Fruit fly (Drosophila melanogaster) whole organism, embryonic: ENCODE measurements around the gene CG32551.

Source experiments
- BEAF-32 ChIP-seq: fragments of 200-800 bp; sonication (Bioruptor generic); optimal IDR thresholded peaks from 3 replicates; lab custom pipeline; 2017; ENCODE audit warnings: missing biosample characterization, missing genetic modification characterization, mild to moderate bottlenecking, moderate library complexity, missing genetic modification reagents
- Bgb ChIP-seq: fragments of 200-800 bp; sonication (Bioruptor generic); IDR thresholded peaks from 2 replicates; pipeline ENCODE4 v1.3.6; 2022; ENCODE audit warnings: missing biosample characterization, missing genetic modification characterization; ENCODE audit not compliant: partially characterized antibody
- CG11398 ChIP-seq: fragments of 200-800 bp; sonication (Bioruptor generic); optimal IDR thresholded peaks from 2 replicates; lab custom pipeline; 2016; ENCODE audit warnings: missing biosample characterization, missing genetic modification characterization
- CG13287 ChIP-seq: fragments of 200-800 bp; sonication (Bioruptor generic); IDR thresholded peaks from 2 replicates; pipeline ENCODE4 v1.3.6; 2022; ENCODE audit warnings: missing biosample characterization, missing genetic modification characterization; ENCODE audit not compliant: partially characterized antibody
- CG13296 ChIP-seq: fragments of 200-800 bp; sonication (Bioruptor generic); optimal IDR thresholded peaks from 3 replicates; lab custom pipeline; 2018; ENCODE audit warnings: missing biosample characterization, mild to moderate bottlenecking, missing genetic modification characterization
- CG14014 ChIP-seq: fragments of 200-800 bp; sonication (Bioruptor generic); IDR thresholded peaks from 2 replicates; pipeline ENCODE4 v1.3.6; 2022; ENCODE audit warnings: missing biosample characterization, missing genetic modification characterization
- CG17359 ChIP-seq: fragments of 200-800 bp; sonication (Bioruptor generic); optimal IDR thresholded peaks from 3 replicates; lab custom pipeline; 2018; ENCODE audit warnings: missing biosample characterization, mild to moderate bottlenecking, missing genetic modification characterization, moderate library complexity
- CG17385 ChIP-seq: fragments of 200-800 bp; sonication (Bioruptor generic); optimal IDR thresholded peaks from 3 replicates; lab custom pipeline; 2018; ENCODE audit warnings: missing biosample characterization, mild to moderate bottlenecking, missing genetic modification characterization
- CG2116 ChIP-seq: fragments of 200-800 bp; sonication (Bioruptor generic); optimal IDR thresholded peaks from 3 replicates; lab custom pipeline; 2018; ENCODE audit warnings: missing biosample characterization, mild to moderate bottlenecking, missing genetic modification characterization
- CG30431 ChIP-seq: fragments of 200-800 bp; sonication (Bioruptor generic); optimal IDR thresholded peaks from 2 replicates; lab custom pipeline; 2017; ENCODE audit warnings: missing biosample characterization, missing genetic modification characterization
- CG34224 ChIP-seq: fragments of 200-800 bp; sonication (Bioruptor generic); IDR thresholded peaks from 3 replicates; pipeline ENCODE4 v1.3.6; 2022; ENCODE audit warnings: missing biosample characterization, missing genetic modification characterization; ENCODE audit not compliant: partially characterized antibody
- CG4617 ChIP-seq: fragments of 200-800 bp; sonication (Bioruptor generic); optimal IDR thresholded peaks from 3 replicates; lab custom pipeline; 2016; ENCODE audit warnings: missing biosample characterization, missing genetic modification characterization, borderline replicate concordance
- CG5180 ChIP-seq: fragments of 200-800 bp; sonication (Bioruptor generic); optimal IDR thresholded peaks from 3 replicates; lab custom pipeline; 2017; ENCODE audit warnings: missing biosample characterization, missing genetic modification characterization, mild to moderate bottlenecking, moderate library complexity, missing genetic modification reagents
- CG6791 ChIP-seq: fragments of 200-800 bp; sonication (Bioruptor generic); IDR thresholded peaks from 3 replicates; pipeline ENCODE4 v1.3.6; 2022; ENCODE audit warnings: missing biosample characterization, missing genetic modification characterization; ENCODE audit not compliant: partially characterized antibody
- CG8290 ChIP-seq, 3 experiments: fragments of 200-800 bp; sonication (Bioruptor generic); optimal IDR thresholded peaks; 2 replicates each; lab custom pipeline; 2016 to 2019; ENCODE audit warnings: missing biosample characterization in 3 of 3, missing genetic modification characterization in 3 of 3, mild to moderate bottlenecking in 2 of 3, moderate library complexity in 1 of 3
- Dll ChIP-seq: fragments of 200-800 bp; sonication (Bioruptor generic); IDR thresholded peaks from 4 replicates; pipeline ENCODE4 v1.3.6; 2022; ENCODE audit warnings: missing biosample characterization, missing genetic modification characterization; ENCODE audit not compliant: partially characterized antibody
- Doc3 ChIP-seq: fragments of 200-800 bp; sonication (Bioruptor generic); IDR thresholded peaks from 3 replicates; pipeline ENCODE4 v1.3.6; 2022; ENCODE audit warnings: missing biosample characterization, missing genetic modification characterization; ENCODE audit not compliant: partially characterized antibody
- Dp ChIP-seq: fragments of 200-800 bp; sonication (Bioruptor generic); optimal IDR thresholded peaks from 2 replicates; lab custom pipeline; 2018; ENCODE audit warnings: missing biosample characterization, mild to moderate bottlenecking, missing genetic modification characterization, moderate library complexity
- Dref ChIP-seq: fragments of 200-800 bp; sonication (Bioruptor generic); IDR thresholded peaks from 2 replicates; pipeline ENCODE4 v1.3.6; 2022; ENCODE audit warnings: missing biosample characterization, missing genetic modification characterization
- E2f2 ChIP-seq: fragments of 200-800 bp; sonication (Bioruptor generic); IDR thresholded peaks from 2 replicates; pipeline ENCODE4 v1.3.6; 2022; ENCODE audit warnings: missing biosample characterization, missing genetic modification characterization
- HLH4C ChIP-seq: fragments of 200-800 bp; sonication (Bioruptor generic); IDR thresholded peaks from 3 replicates; pipeline ENCODE4 v1.3.6; 2022; ENCODE audit warnings: missing biosample characterization, missing genetic modification characterization; ENCODE audit not compliant: partially characterized antibody
- Med ChIP-seq: fragments of 200-800 bp; sonication (Bioruptor generic); peaks from one replicate; lab custom pipeline; 2016; ENCODE audit warnings: missing biosample characterization, missing genetic modification characterization, mild to moderate bottlenecking, inconsistent platforms, moderate library complexity
- Nf-YA ChIP-seq: fragments of 200-800 bp; sonication (Bioruptor generic); IDR thresholded peaks from 2 replicates; pipeline ENCODE4 v1.3.6; 2022; ENCODE audit warnings: missing biosample characterization, missing genetic modification characterization
- Pdp1 ChIP-seq, 2 experiments: fragments of 200-800 bp; sonication (Bioruptor generic); optimal IDR thresholded peaks; 3 replicates each; lab custom pipeline; 2016; ENCODE audit warnings: missing biosample characterization in 2 of 2, missing genetic modification characterization in 2 of 2, mild to moderate bottlenecking in 1 of 2, moderate library complexity in 1 of 2
- Ravus ChIP-seq: fragments of 200-800 bp; sonication (Bioruptor generic); IDR thresholded peaks from 2 replicates; pipeline ENCODE4 v1.3.6; 2022; ENCODE audit warnings: missing biosample characterization, missing genetic modification characterization
- Sox102F ChIP-seq: fragments of 200-800 bp; sonication (Bioruptor generic); optimal IDR thresholded peaks from 2 replicates; lab custom pipeline; 2018; ENCODE audit warnings: missing biosample characterization, mild to moderate bottlenecking, missing genetic modification characterization, moderate library complexity
- Trl ChIP-seq, 3 experiments: fragments of >200 bp in 2 of 3; fragments of 200-800 bp in 1 of 3; sonication (Bioruptor generic) in 1 of 3; optimal IDR thresholded peaks; 2 replicates in 1 of 3; 3 replicates in 2 of 3; lab custom pipeline; 2016 to 2017; ENCODE audit warnings: missing biosample characterization in 1 of 3, missing genetic modification characterization in 1 of 3
- Vsx1 ChIP-seq: fragments of 200-800 bp; sonication (Bioruptor generic); optimal IDR thresholded peaks from 2 replicates; lab custom pipeline; 2017; ENCODE audit warnings: missing biosample characterization, mild to moderate bottlenecking, missing genetic modification characterization, missing genetic modification reagents
- cato ChIP-seq: fragments of 200-800 bp; sonication (Bioruptor generic); optimal IDR thresholded peaks from 2 replicates; lab custom pipeline; 2016; ENCODE audit warnings: missing biosample characterization, missing genetic modification characterization, borderline replicate concordance
- corto ChIP-seq: fragments of 200-800 bp; sonication (Bioruptor generic); optimal IDR thresholded peaks from 2 replicates; lab custom pipeline; 2016; ENCODE audit warnings: missing biosample characterization, mild to moderate bottlenecking, missing genetic modification characterization, moderate library complexity
- crol ChIP-seq: fragments of 200-800 bp; sonication (Bioruptor generic); IDR thresholded peaks from 2 replicates; pipeline ENCODE4 v1.3.6; 2022; ENCODE audit warnings: missing biosample characterization, missing genetic modification characterization
- dmrt99B ChIP-seq: fragments of 200-800 bp; sonication (Bioruptor generic); optimal IDR thresholded peaks from 2 replicates; lab custom pipeline; 2018; ENCODE audit warnings: missing biosample characterization, mild to moderate bottlenecking, missing genetic modification characterization, moderate library complexity
- grn ChIP-seq: fragments of 200-800 bp; sonication (Bioruptor generic); optimal IDR thresholded peaks from 3 replicates; lab custom pipeline; 2017; ENCODE audit warnings: missing biosample characterization, missing genetic modification characterization
- onecut ChIP-seq: fragments of 200-800 bp; sonication (Bioruptor generic); IDR thresholded peaks from 2 replicates; pipeline ENCODE4 v1.3.6; 2022; ENCODE audit warnings: missing biosample characterization, missing genetic modification characterization
- psq ChIP-seq: fragments of 200-800 bp; sonication (Bioruptor generic); optimal IDR thresholded peaks from 2 replicates; lab custom pipeline; 2017; ENCODE audit warnings: missing biosample characterization, missing genetic modification characterization
- pzg ChIP-seq: fragments of 200-800 bp; sonication (Bioruptor generic); optimal IDR thresholded peaks from 3 replicates; lab custom pipeline; 2018; ENCODE audit warnings: missing biosample characterization, mild to moderate bottlenecking, missing genetic modification characterization, moderate library complexity
- sc ChIP-seq, 3 experiments: fragments of >200 bp in 2 of 3; fragments of 200-800 bp in 1 of 3; sonication (Bioruptor generic) in 1 of 3; optimal IDR thresholded peaks; 2 replicates in 2 of 3; 3 replicates in 1 of 3; lab custom pipeline; 2017; ENCODE audit warnings: mild to moderate bottlenecking in 1 of 3, missing biosample characterization in 1 of 3, missing genetic modification characterization in 1 of 3, missing genetic modification reagents in 1 of 3
- schlank ChIP-seq: fragments of 200-800 bp; sonication (Bioruptor generic); optimal IDR thresholded peaks from 2 replicates; lab custom pipeline; 2018; ENCODE audit warnings: missing biosample characterization, mild to moderate bottlenecking, missing genetic modification characterization
- stwl ChIP-seq: fragments of 200-800 bp; sonication (Bioruptor generic); optimal IDR thresholded peaks from 3 replicates; lab custom pipeline; 2018; ENCODE audit warnings: missing biosample characterization, mild to moderate bottlenecking, missing genetic modification characterization, moderate library complexity
- toy ChIP-seq: fragments of 200-800 bp; sonication (Bioruptor generic); IDR thresholded peaks from 2 replicates; pipeline ENCODE4 v1.3.6; 2022; ENCODE audit warnings: missing biosample characterization, missing genetic modification characterization
- unc-4 ChIP-seq: fragments of 200-800 bp; sonication (Bioruptor generic); IDR thresholded peaks from 2 replicates; pipeline ENCODE4 v1.3.6; 2022; ENCODE audit warnings: missing biosample characterization, missing genetic modification characterization; ENCODE audit not compliant: partially characterized antibody
- zen2 ChIP-seq: fragments of 200-800 bp; sonication (Bioruptor generic); IDR thresholded peaks from 3 replicates; pipeline ENCODE4 v1.3.6; 2022; ENCODE audit warnings: missing biosample characterization, missing genetic modification characterization; ENCODE audit not compliant: partially characterized antibody

CG32551 gene

dm6 chrX:18407394-18407721 is 31.3 kb upstream of the CG32551 start (continued):
- TF ChIP-seq CG4617 (GFP tag; lab: Kevin White, UChicago) (no peak), CG13287 (GFP tag; lab: Robert Waterston, UW) (no peak)
- TF ChIP-seq, all 482 proteins: peak for 57

DNA sequence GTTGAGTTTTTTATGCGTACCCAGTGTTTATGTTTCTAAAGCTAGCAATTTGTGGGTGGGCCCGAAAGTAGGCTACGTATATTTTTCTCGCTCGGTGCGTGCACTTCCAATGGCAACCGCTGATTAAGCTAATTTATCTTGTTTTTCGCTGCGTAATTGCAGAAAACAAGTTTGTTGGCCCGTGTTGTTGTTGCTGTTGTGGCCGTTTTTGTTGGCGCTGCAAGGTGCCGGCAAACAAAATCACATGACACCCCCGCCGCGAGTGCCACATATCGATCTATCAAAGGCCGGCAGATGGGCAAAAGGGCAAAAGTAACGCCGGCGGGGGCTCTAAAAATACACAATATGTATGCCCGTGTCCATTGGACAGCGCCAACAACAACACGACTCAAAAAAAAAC is 29.2 kb upstream of the CG32551 start:
- TF ChIP-seq Vsx1 (GFP tag; lab: Kevin White, UChicago): peak; percentile 54
- peak; percentile 53 for TF ChIP-seq Med
- peak; percentile 27; the same call in 1 of the 2 replicates for TF ChIP-seq crol (GFP tag; lab: Robert Waterston, UW)
- TF ChIP-seq onecut (GFP tag; lab: Robert Waterston, UW): peak; percentile 72
- no peak for TF ChIP-seq Pdp1 (GFP tag; optimal IDR thresholded peaks at IDR 0.05; lab: Kevin White, UChicago)

DNA sequence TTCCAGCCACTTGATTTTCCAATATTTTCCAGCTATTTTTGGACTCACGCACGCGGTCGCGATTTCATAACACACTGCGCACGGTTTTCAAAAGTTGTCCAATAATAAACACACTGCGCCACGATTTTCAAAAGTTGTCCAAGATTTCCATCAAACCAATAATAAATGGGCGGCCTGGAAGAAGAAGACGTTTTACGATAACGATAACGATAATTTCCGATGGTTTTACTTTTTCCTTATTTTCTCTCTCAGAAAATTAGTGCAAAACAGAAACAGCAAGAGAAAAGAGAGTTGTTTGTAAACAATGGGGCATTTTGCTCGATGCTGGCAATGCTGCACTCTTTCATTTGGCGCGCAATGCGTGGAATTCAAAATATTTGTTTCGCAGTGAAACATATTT is 28.7 kb upstream of the CG32551 start, which contains the start of gene Nt5b:
TSS of gene Nt5b (minus strand) at position 207 of the 400 bp plus-strand sequence.
- TF ChIP-seq cato (GFP tag; lab: Kevin White, UChicago): no peak
- peak; percentile 28 for TF ChIP-seq CG8290 (GFP tag; optimal IDR thresholded peaks at IDR 0.05; lab: Kevin White, UChicago)
- TF ChIP-seq CG8290 (tag; optimal IDR thresholded peaks at IDR 0.05; lab: Kevin White, UChicago): peak in 1 of 2 experiments; percentile 4
- TF ChIP-seq Doc3 (GFP tag; lab: Robert Waterston, UW): 0 out of 3 replicates have a peak, but pooled peaks have one; percentile 38
- peak; percentile 50 to 56 for TF ChIP-seq Trl (optimal IDR thresholded peaks at IDR 0.05; lab: Kevin White, UChicago)
- TF ChIP-seq Trl (GFP tag; optimal IDR thresholded peaks at IDR 0.05; lab: Kevin White, UChicago): no peak
- TF ChIP-seq Ravus: no peak
- TF ChIP-seq toy (GFP tag; lab: Robert Waterston, UW): no peak
- no peak for TF ChIP-seq CG14014 (GFP tag; lab: Robert Waterston, UW)
- no peak for TF ChIP-seq CG17359 (tag; lab: Kevin White, UChicago)
- no peak for TF ChIP-seq CG13296
- peak; percentile 88 for TF ChIP-seq CG17385 (GFP tag; lab: Kevin White, UChicago)
- TF ChIP-seq CG30431 (GFP tag; lab: Kevin White, UChicago): no peak
- no peak for TF ChIP-seq dmrt99B (tag; lab: Kevin White, UChicago)
- TF ChIP-seq zen2: 0 out of 3 replicates have a peak, but pooled peaks have one; percentile 24
- TF ChIP-seq Dll: peak; percentile 55; the same call in 1 of the 4 replicates
- TF ChIP-seq CG6791 (GFP tag; lab: Robert Waterston, UW): peak; percentile 65; the same call in 1 of the 3 replicates
- peak; percentile 45 for TF ChIP-seq psq (GFP tag; lab: Kevin White, UChicago)
- TF ChIP-seq stwl (tag; lab: Kevin White, UChicago): peak; percentile 66
- TF ChIP-seq pzg (GFP tag; lab: Kevin White, UChicago): peak; percentile 17
- 0 out of 2 replicates have a peak, but pooled peaks have one; percentile 13 for TF ChIP-seq Bgb
- no peak for TF ChIP-seq corto
- peak; percentile 65 for TF ChIP-seq CG13287 (GFP tag; lab: Robert Waterston, UW)
- peak; percentile 25 for TF ChIP-seq BEAF-32 (GFP tag; lab: Kevin White, UChicago)
- TF ChIP-seq CG34224 (GFP tag; lab: Robert Waterston, UW): peak; percentile 15; the same call in 1 of the 3 replicates
- no peak for TF ChIP-seq CG5180 (GFP tag; lab: Kevin White, UChicago)
- no peak for TF ChIP-seq Sox102F (GFP tag; lab: Kevin White, UChicago)
- peak; percentile 15; the same call in 1 of the 3 replicates for TF ChIP-seq HLH4C
- TF ChIP-seq Pdp1 (GFP tag; optimal IDR thresholded peaks at IDR 0.05; lab: Kevin White, UChicago): peak in 1 of 2 experiments; percentile 74
- no peak for TF ChIP-seq CG11398
- no peak for TF ChIP-seq schlank (tag; lab: Kevin White, UChicago)
- TF ChIP-seq grn (GFP tag; lab: Kevin White, UChicago): no peak
- peak; percentile 60 for TF ChIP-seq Dref (GFP tag; lab: Robert Waterston, UW)
- TF ChIP-seq E2f2 (GFP tag; lab: Robert Waterston, UW): peak; percentile 88
- TF ChIP-seq CG2116 (GFP tag; lab: Kevin White, UChicago): peak; percentile 15
- no peak for TF ChIP-seq Nf-YA
- TF ChIP-seq Dp (GFP tag; lab: Kevin White, UChicago): peak; percentile 79
- TF ChIP-seq sc (optimal IDR thresholded peaks at IDR 0.05; lab: Kevin White, UChicago): no peak
- TF ChIP-seq sc (GFP tag; optimal IDR thresholded peaks at IDR 0.05; lab: Kevin White, UChicago): no peak
- 0 out of 2 replicates have a peak, but pooled peaks have one; percentile 23 for TF ChIP-seq unc-4 (GFP tag; lab: Robert Waterston, UW)
